Fruit fly (Drosophila melanogaster): ENCODE results near the gene rg.

Gene rg

DNA sequence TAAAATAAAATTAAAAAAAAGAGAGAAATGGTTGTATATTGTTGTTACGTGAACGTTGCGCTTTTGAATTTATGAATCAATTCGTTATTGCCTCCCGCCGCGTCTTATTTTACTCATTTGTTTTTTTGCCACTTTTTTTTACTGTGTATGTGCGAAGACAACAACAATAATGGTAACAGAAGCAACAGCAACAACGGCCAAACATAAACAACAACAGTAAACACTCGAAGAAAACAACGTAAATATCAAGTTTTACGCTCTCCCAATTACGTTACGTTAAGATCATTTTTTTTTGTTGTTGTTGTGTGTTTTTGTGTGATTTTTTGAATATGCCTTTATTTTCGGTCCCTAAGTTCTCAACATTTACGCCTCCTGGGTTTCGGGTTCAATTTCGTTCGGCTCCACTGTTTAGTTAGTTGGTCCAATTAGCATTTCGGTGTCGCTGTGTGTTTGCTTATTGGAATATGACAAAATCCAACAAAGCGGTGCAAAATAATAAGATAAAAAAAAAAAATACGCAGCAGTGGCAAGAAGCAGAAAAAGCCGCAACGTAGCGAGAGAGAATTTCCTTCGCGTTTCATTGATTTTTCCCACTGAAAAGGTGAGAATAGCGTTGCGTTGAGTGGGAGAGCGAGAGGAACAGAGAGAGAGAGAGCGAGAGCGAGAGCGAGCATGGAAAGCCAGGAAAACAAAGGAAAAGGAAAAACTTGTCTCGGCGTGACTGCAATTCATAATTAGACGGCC, 577 bp downstream of the rg start (continued):
- TF ChIP-seq CG10543 (GFP tag; optimal IDR thresholded peaks at IDR 0.05) (no peak), CTCF (GFP tag; optimal IDR thresholded peaks at IDR 0.05) (peak; percentile 73), CG11093 (GFP tag; IDR thresholded peaks at IDR 0.05) (no peak), p53 (GFP tag; optimal IDR thresholded peaks at IDR 0.05) (no peak), fd96Cb (tag; optimal IDR thresholded peaks at IDR 0.05) (peak; percentile 19), CG15696 (tag; optimal IDR thresholded peaks at IDR 0.05) (peak; percentile 21), Ada2b (GFP tag; IDR thresholded peaks at IDR 0.05) (peak; percentile 32; the same call in 1 of the 2 replicates), klu (GFP tag; IDR thresholded peaks at IDR 0.05) (no peak), CG13624 (GFP tag; optimal IDR thresholded peaks at IDR 0.05) (peak; percentile 40), CG10654 (GFP tag; optimal IDR thresholded peaks at IDR 0.05) (no peak), CG30403 (GFP tag; optimal IDR thresholded peaks at IDR 0.05) (peak; percentile 19), ATbp (GFP tag; optimal IDR thresholded peaks at IDR 0.05) (peak; percentile 40), CG2712 (tag; optimal IDR thresholded peaks at IDR 0.05) (peak; percentile 39), ro (GFP tag; IDR thresholded peaks at IDR 0.05) (no peak), fd3F (GFP tag; optimal IDR thresholded peaks at IDR 0.05) (no peak), CG8944 (GFP tag; optimal IDR thresholded peaks at IDR 0.05) (no peak), Poxn (GFP tag; IDR thresholded peaks at IDR 0.05) (no peak), HLH4C (GFP tag; IDR thresholded peaks at IDR 0.05; ENCODE audit: partially characterized antibody) (no peak), zf30C (GFP tag; optimal IDR thresholded peaks at IDR 0.05) (peak; percentile 70), yki (optimal IDR thresholded peaks at IDR 0.05) (peak; percentile 93), MTF-1 (GFP tag; optimal IDR thresholded peaks at IDR 0.05; ENCODE audit: borderline replicate concordance) (no peak), inv (GFP tag; IDR thresholded peaks at IDR 0.05; ENCODE audit: partially characterized antibody) (no peak), kay (GFP tag; optimal IDR thresholded peaks at IDR 0.05) (peak; percentile 21), CG17359 (tag; optimal IDR thresholded peaks at IDR 0.05) (peak; percentile 89), Dbx (GFP tag; IDR thresholded peaks at IDR 0.05) (peak; percentile 69; the same call in 2 of the 3 replicates), D (optimal IDR thresholded peaks at IDR 0.05) (no peak), D (GFP tag; optimal IDR thresholded peaks at IDR 0.05) (peak; percentile 17), lola (GFP tag; optimal IDR thresholded peaks at IDR 0.05) (peak in 1 of 3 experiments; percentile 25), CG17328 (GFP tag; IDR thresholded peaks at IDR 0.05) (no peak), CG6272 (GFP tag; IDR thresholded peaks at IDR 0.05) (no peak), Hr3 (GFP tag; optimal IDR thresholded peaks at IDR 0.05) (no peak), CG10209 (GFP tag; optimal IDR thresholded peaks at IDR 0.05) (no peak), al (GFP tag; IDR thresholded peaks at IDR 0.05) (0 out of 2 replicates have a peak, but pooled peaks have one; percentile 12), sob (GFP tag; IDR thresholded peaks at IDR 0.05) (no peak), slp2 (GFP tag; optimal IDR thresholded peaks at IDR 0.05) (peak; percentile 31), Doc2 (GFP tag; IDR thresholded peaks at IDR 0.05) (no peak), CG9797 (GFP tag; optimal IDR thresholded peaks at IDR 0.05) (no peak), org-1 (GFP tag; optimal IDR thresholded peaks at IDR 0.05) (peak; percentile 27), H2.0 (GFP tag; IDR thresholded peaks at IDR 0.05) (no peak), Dip3 (GFP tag; optimal IDR thresholded peaks at IDR 0.05) (peak; percentile 10), CG1233 (GFP tag; optimal IDR thresholded peaks at IDR 0.05) (no peak), prd (optimal IDR thresholded peaks at IDR 0.05) (no peak), prd (GFP tag; IDR thresholded peaks at IDR 0.05) (peak; percentile 43; the same call in 1 of the 3 replicates), lmd (GFP tag; IDR thresholded peaks at IDR 0.05) (peak; percentile 36; the same call in 1 of the 2 replicates), Atf6 (GFP tag; IDR thresholded peaks at IDR 0.05) (peak; percentile 16; the same call in 1 of the 2 replicates), CG30431 (GFP tag; optimal IDR thresholded peaks at IDR 0.05) (peak; percentile 5), her (GFP tag; optimal IDR thresholded peaks at IDR 0.05) (peak; percentile 1), wor (GFP tag; IDR thresholded peaks at IDR 0.05) (no peak), Oaz (GFP tag; IDR thresholded peaks at IDR 0.05) (0 out of 2 replicates have a peak, but pooled peaks have one; percentile 9), Dek (tag; optimal IDR thresholded peaks at IDR 0.05) (peak; percentile 33), ttk (GFP tag; IDR thresholded peaks at IDR 0.05) (no peak)

Measured in whole organism, embryonic.